Worm (Caenorhabditis elegans) whole organism, L1 larva: Measurements from ENCODE around the gene arle-14.

Source experiments
- C34B4.2 ChIP-seq: sonication (generic microtip); optimal IDR thresholded peaks from 2 replicates; lab custom pipeline; 2017; ENCODE audit warnings: mild to moderate bottlenecking, missing genetic modification characterization, missing compliant biosample characterization
- F16B12.6 ChIP-seq: fragments of 150-350 bp; optimal IDR thresholded peaks from 2 replicates; lab custom pipeline; 2014; ENCODE audit warnings: missing biosample characterization, missing genetic modification characterization
- Y116A8C.19 ChIP-seq: sonication (generic microtip); optimal IDR thresholded peaks from 2 replicates; lab custom pipeline; 2016; ENCODE audit warnings: missing compliant biosample characterization, missing genetic modification characterization, borderline replicate concordance
- aha-1 ChIP-seq: fragments of 150-350 bp; optimal IDR thresholded peaks from 2 replicates; lab custom pipeline; 2014; ENCODE audit warnings: missing biosample characterization, missing genetic modification characterization
- alr-1 ChIP-seq: fragments of 200-800 bp; sonication (Bioruptor generic); optimal IDR thresholded peaks from 2 replicates; lab custom pipeline; 2018; ENCODE audit warnings: borderline replicate concordance, mild to moderate bottlenecking, missing genetic modification characterization, missing compliant biosample characterization
- aly-2 ChIP-seq: fragments of 150-350 bp; optimal IDR thresholded peaks from 2 replicates; lab custom pipeline; 2014; ENCODE audit warnings: missing biosample characterization, missing genetic modification characterization
- ceh-8 ChIP-seq: fragments of 200-800 bp; sonication (Bioruptor generic); optimal IDR thresholded peaks from 2 replicates; lab custom pipeline; 2018; ENCODE audit warnings: mild to moderate bottlenecking, missing genetic modification characterization, moderate library complexity, missing compliant biosample characterization
- ceh-82 ChIP-seq, 3 experiments: fragments of 150-350 bp in 1 of 3; sonication (generic microtip) in 2 of 3; optimal IDR thresholded peaks; 2 replicates each; lab custom pipeline; 2014 to 2017; ENCODE audit warnings: missing biosample characterization in 3 of 3, missing genetic modification characterization in 3 of 3
- ceh-88 ChIP-seq: fragments of 200-800 bp; sonication (Bioruptor generic); IDR thresholded peaks from 2 replicates; pipeline ENCODE4 v1.3.6; 2022; ENCODE audit warnings: missing genetic modification characterization, missing compliant biosample characterization
- ceh-90 ChIP-seq: sonication (generic microtip); optimal IDR thresholded peaks from 2 replicates; lab custom pipeline; 2016; ENCODE audit warnings: missing genetic modification characterization, missing compliant biosample characterization
- ces-1 ChIP-seq: fragments of 150-350 bp; optimal IDR thresholded peaks from 2 replicates; lab custom pipeline; 2014; ENCODE audit warnings: missing biosample characterization, missing genetic modification reagents, missing genetic modification characterization
- dpl-1 ChIP-seq, 3 experiments: fragments of 150-350 bp in 2 of 3; sonication (generic microtip) in 1 of 3; optimal IDR thresholded peaks; 2 replicates each; lab custom pipeline; 2014 to 2017; ENCODE audit warnings: missing biosample characterization in 3 of 3, missing genetic modification characterization in 3 of 3, missing genetic modification reagents in 3 of 3
- dsc-1 ChIP-seq: sonication (generic microtip); optimal IDR thresholded peaks from 2 replicates; lab custom pipeline; 2016; ENCODE audit warnings: mild to moderate bottlenecking, missing genetic modification characterization, missing compliant biosample characterization
- efl-1 ChIP-seq, 4 experiments: fragments of 150-350 bp; optimal IDR thresholded peaks in 3 of 4; peaks in 1 of 4; 1 replicate in 1 of 4; 2 replicates in 3 of 4; lab custom pipeline; 2014; ENCODE audit warnings: missing biosample characterization in 2 of 4, missing genetic modification characterization in 2 of 4, missing genetic modification reagents in 2 of 4
- efl-3 ChIP-seq: fragments of 200-800 bp; sonication (Bioruptor generic); optimal IDR thresholded peaks from 2 replicates; lab custom pipeline; 2018; ENCODE audit warnings: mild to moderate bottlenecking, missing genetic modification characterization, missing compliant biosample characterization
- egl-13 ChIP-seq: sonication (generic microtip); optimal IDR thresholded peaks from 2 replicates; lab custom pipeline; 2016; ENCODE audit warnings: missing genotype, missing genetic modification reagents, missing genetic modification characterization, missing compliant biosample characterization
- egl-27 ChIP-seq, 2 experiments: fragments of 150-350 bp in 1 of 2; sonication (generic microtip); optimal IDR thresholded peaks; 3 replicates each; lab custom pipeline; 2017 to 2018; ENCODE audit warnings: missing biosample characterization in 2 of 2, missing genetic modification characterization in 2 of 2, missing genetic modification reagents in 2 of 2
- fkh-10 ChIP-seq: sonication (generic microtip); optimal IDR thresholded peaks from 2 replicates; lab custom pipeline; 2017; ENCODE audit warnings: missing biosample characterization, missing genetic modification reagents, missing genetic modification characterization
- fkh-4 ChIP-seq: sonication (generic microtip); optimal IDR thresholded peaks from 2 replicates; lab custom pipeline; 2016; ENCODE audit warnings: missing compliant biosample characterization, missing genetic modification characterization, borderline replicate concordance
- fkh-8 ChIP-seq: sonication (generic microtip); optimal IDR thresholded peaks from 2 replicates; lab custom pipeline; 2016; ENCODE audit warnings: mild to moderate bottlenecking, missing genetic modification characterization, missing compliant biosample characterization
- fos-1 ChIP-seq: fragments of 150-350 bp; optimal IDR thresholded peaks from 2 replicates; lab custom pipeline; 2014; ENCODE audit warnings: missing biosample characterization, missing genetic modification characterization
- hlh-4 ChIP-seq: sonication (generic microtip); optimal IDR thresholded peaks from 2 replicates; lab custom pipeline; 2016; ENCODE audit warnings: mild to moderate bottlenecking, missing genetic modification characterization, missing compliant biosample characterization
- isw-1 ChIP-seq: fragments of 200-800 bp; sonication (Bioruptor generic); IDR thresholded peaks from 2 replicates; pipeline ENCODE4 v1.3.6; 2022; ENCODE audit warnings: missing genetic modification characterization, missing compliant biosample characterization
- jun-1 ChIP-seq: fragments of 150-350 bp; optimal IDR thresholded peaks from 2 replicates; lab custom pipeline; 2014; ENCODE audit warnings: missing biosample characterization, missing genetic modification reagents, missing genetic modification characterization
- lin-13 ChIP-seq: fragments of 150-350 bp; optimal IDR thresholded peaks from 2 replicates; lab custom pipeline; 2014; ENCODE audit warnings: missing biosample characterization, missing genetic modification reagents, missing genetic modification characterization
- lin-14 ChIP-seq: fragments of 200-800 bp; sonication (Bioruptor generic); optimal IDR thresholded peaks from 2 replicates; lab custom pipeline; 2018; ENCODE audit warnings: mild to moderate bottlenecking, missing genetic modification characterization, moderate library complexity, missing compliant biosample characterization
- lin-15B ChIP-seq: fragments of 150-350 bp; sonication (generic microtip); optimal IDR thresholded peaks from 3 replicates; lab custom pipeline; 2014; ENCODE audit warnings: missing biosample characterization, missing genetic modification characterization
- lin-35 ChIP-seq, 2 experiments: fragments of 150-350 bp; optimal IDR thresholded peaks; 2 replicates each; lab custom pipeline; 2014; ENCODE audit warnings: missing biosample characterization in 2 of 2, missing genetic modification characterization in 2 of 2, missing genetic modification reagents in 2 of 2
- lsy-2 ChIP-seq, 2 experiments: fragments of 150-350 bp; optimal IDR thresholded peaks; 2 replicates each; lab custom pipeline; 2014; ENCODE audit warnings: missing biosample characterization in 2 of 2, missing genetic modification characterization in 2 of 2
- mdl-1 ChIP-seq, 2 experiments: fragments of 150-350 bp; optimal IDR thresholded peaks; 2 replicates each; lab custom pipeline; 2014 to 2017; ENCODE audit warnings: missing biosample characterization in 2 of 2, missing genetic modification characterization in 2 of 2, inconsistent platforms in 1 of 2
- mep-1 ChIP-seq: fragments of 150-350 bp; optimal IDR thresholded peaks from 2 replicates; lab custom pipeline; 2014; ENCODE audit warnings: missing biosample characterization, missing genetic modification characterization
- nhr-12 ChIP-seq: sonication (generic microtip); optimal IDR thresholded peaks from 2 replicates; lab custom pipeline; 2017; ENCODE audit warnings: missing biosample characterization, missing genetic modification characterization
- nhr-20 ChIP-seq: sonication (generic microtip); optimal IDR thresholded peaks from 2 replicates; lab custom pipeline; 2016; ENCODE audit warnings: mild to moderate bottlenecking, missing genetic modification characterization, missing compliant biosample characterization
- nhr-47 ChIP-seq: sonication (generic microtip); optimal IDR thresholded peaks from 2 replicates; lab custom pipeline; 2016; ENCODE audit warnings: mild to moderate bottlenecking, missing genetic modification characterization, moderate library complexity, missing compliant biosample characterization
- nhr-76 ChIP-seq: sonication (generic microtip); optimal IDR thresholded peaks from 2 replicates; lab custom pipeline; 2017; ENCODE audit warnings: missing biosample characterization, missing genetic modification characterization
- nhr-77 ChIP-seq: fragments of 150-350 bp; optimal IDR thresholded peaks from 2 replicates; lab custom pipeline; 2014; ENCODE audit warnings: missing biosample characterization, missing genetic modification characterization
- nhr-84 ChIP-seq: sonication (generic microtip); optimal IDR thresholded peaks from 2 replicates; lab custom pipeline; 2017; ENCODE audit warnings: missing biosample characterization, missing genetic modification characterization
- nhr-85 ChIP-seq: sonication (generic microtip); peaks from one replicate; lab custom pipeline; 2016; ENCODE audit warnings: missing genetic modification characterization, inconsistent platforms, missing compliant biosample characterization
- nhr-90 ChIP-seq: sonication (generic microtip); optimal IDR thresholded peaks from 2 replicates; lab custom pipeline; 2016; ENCODE audit warnings: mild to moderate bottlenecking, missing genetic modification characterization, missing compliant biosample characterization; ENCODE audit not compliant: poor library complexity
- rnt-1 ChIP-seq: sonication (generic microtip); optimal IDR thresholded peaks from 2 replicates; lab custom pipeline; 2016; ENCODE audit warnings: mild to moderate bottlenecking, missing genetic modification characterization, moderate library complexity, missing compliant biosample characterization
- snpc-4 ChIP-seq: fragments of 150-350 bp; optimal IDR thresholded peaks from 2 replicates; lab custom pipeline; 2014; ENCODE audit warnings: missing biosample characterization, missing genetic modification characterization
- sptf-1 ChIP-seq: fragments of 150-350 bp; optimal IDR thresholded peaks from 2 replicates; lab custom pipeline; 2014; ENCODE audit warnings: missing biosample characterization, missing genetic modification characterization
- swsn-7 ChIP-seq: sonication (generic microtip); optimal IDR thresholded peaks from 2 replicates; lab custom pipeline; 2016; ENCODE audit warnings: missing genetic modification characterization, missing compliant biosample characterization
- tbx-2 ChIP-seq: sonication (generic microtip); optimal IDR thresholded peaks from 2 replicates; lab custom pipeline; 2016; ENCODE audit warnings: missing genetic modification characterization, missing compliant biosample characterization
- tlp-1 ChIP-seq: fragments of 150-350 bp; optimal IDR thresholded peaks from 2 replicates; lab custom pipeline; 2014; ENCODE audit warnings: missing biosample characterization, missing genetic modification characterization
- unc-30 ChIP-seq: sonication (generic microtip); optimal IDR thresholded peaks from 2 replicates; lab custom pipeline; 2017; ENCODE audit warnings: missing biosample characterization, missing genetic modification characterization
- unc-62 ChIP-seq: fragments of 150-350 bp; optimal IDR thresholded peaks from 2 replicates; lab custom pipeline; 2014; ENCODE audit warnings: missing biosample characterization, missing genetic modification reagents, missing genetic modification characterization
- unc-86 ChIP-seq: sonication (generic microtip); optimal IDR thresholded peaks from 2 replicates; lab custom pipeline; 2016; ENCODE audit warnings: missing genetic modification characterization, missing compliant biosample characterization
- unc-98 ChIP-seq: fragments of 200-800 bp; sonication (Bioruptor generic); IDR thresholded peaks from 2 replicates; pipeline ENCODE4 v1.3.6; 2022; ENCODE audit warnings: missing genetic modification characterization, missing compliant biosample characterization
- vab-15 ChIP-seq: sonication (generic microtip); optimal IDR thresholded peaks from 2 replicates; lab custom pipeline; 2017; ENCODE audit warnings: missing genotype, mild to moderate bottlenecking, missing genetic modification characterization, missing compliant biosample characterization
- xbp-1 ChIP-seq: sonication (generic microtip); optimal IDR thresholded peaks from 2 replicates; lab custom pipeline; 2016; ENCODE audit warnings: missing genetic modification characterization, missing compliant biosample characterization
- zag-1 ChIP-seq: fragments of 150-350 bp; optimal IDR thresholded peaks from 2 replicates; lab custom pipeline; 2014; ENCODE audit warnings: missing biosample characterization, missing genetic modification characterization

The arle-14 gene

DNA sequence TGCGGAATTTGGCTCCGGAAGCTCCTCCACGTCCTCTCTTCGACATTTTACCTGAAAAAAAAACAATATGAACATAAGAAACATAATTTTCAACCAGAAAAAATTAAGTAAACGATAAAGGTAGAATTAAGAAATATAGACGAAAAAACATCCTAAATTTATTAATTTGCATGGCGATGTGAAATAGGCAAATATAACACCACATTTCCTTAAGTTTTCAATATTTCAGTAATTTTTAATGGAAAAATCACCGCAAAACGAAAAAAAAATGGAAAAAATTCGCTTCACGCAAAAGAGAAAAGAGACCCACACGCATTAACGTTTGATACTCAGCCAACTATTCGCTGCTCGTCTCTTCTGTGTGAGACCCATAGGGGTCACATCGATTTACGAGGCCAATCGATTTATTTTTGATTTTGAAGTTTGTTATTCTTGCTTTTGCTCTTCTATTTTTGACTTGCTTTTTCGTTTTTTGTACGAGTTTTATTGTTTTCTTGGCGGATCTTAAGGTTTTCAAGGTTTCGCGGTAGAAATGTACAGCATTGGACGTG is 13.4 kb downstream of the arle-14 start, which contains the start of gene rpl-23 (continued):
- TF ChIP-seq hlh-4 (tag; lab: Kevin White, UChicago) (no peak), swsn-7 (tag; lab: Kevin White, UChicago) (peak; percentile 88), ces-1 (GFP tag; lab: Kevin White, UChicago) (no peak), zag-1 (tag; lab: Kevin White, UChicago) (peak; percentile 36), aha-1 (tag; lab: Kevin White, UChicago) (peak; percentile 30), nhr-85 (peak; percentile 95), ceh-90 (no peak), unc-30 (tag; lab: Kevin White, UChicago) (no peak), lin-13 (GFP tag; lab: Kevin White, UChicago) (peak; percentile 90), Y116A8C.19 (tag; lab: Kevin White, UChicago) (no peak), nhr-76 (tag; lab: Kevin White, UChicago) (no peak), nhr-47 (tag; lab: Kevin White, UChicago) (peak; percentile 91), tlp-1 (tag; lab: Kevin White, UChicago) (no peak), jun-1 (tag; lab: Kevin White, UChicago) (peak; percentile 90), egl-13 (tag; lab: Kevin White, UChicago) (peak; percentile 56), nhr-20 (peak; percentile 91), fos-1 (tag; lab: Kevin White, UChicago) (peak; percentile 92), lin-35 (GFP tag; optimal IDR thresholded peaks at IDR 0.05; lab: Kevin White, UChicago) (peak; percentile 88 to 95), unc-98 (no peak), isw-1 (GFP tag; lab: Robert Waterston, UW) (peak; percentile 91), lin-15B (peak; percentile 85), unc-62 (GFP tag; lab: Kevin White, UChicago) (no peak), alr-1 (tag; lab: Kevin White, UChicago) (no peak), nhr-77 (tag; lab: Kevin White, UChicago) (peak; percentile 90), xbp-1 (tag; lab: Kevin White, UChicago) (peak; percentile 92), dsc-1 (tag; lab: Kevin White, UChicago) (peak; percentile 73), rnt-1 (tag; lab: Kevin White, UChicago) (peak; percentile 90), sptf-1 (tag; lab: Kevin White, UChicago) (no peak), fkh-4 (tag; lab: Kevin White, UChicago) (peak; percentile 43), ceh-88 (GFP tag; lab: Robert Waterston, UW) (peak; percentile 71), nhr-84 (tag; lab: Kevin White, UChicago) (peak; percentile 47), snpc-4 (tag; lab: Kevin White, UChicago) (peak; percentile 61), mep-1 (peak; percentile 95), dpl-1 (GFP tag; optimal IDR thresholded peaks at IDR 0.05; lab: Kevin White, UChicago) (peak; percentile 86 to 88 (median 88)), ceh-8 (peak; percentile 15), fkh-10 (GFP tag; lab: Kevin White, UChicago) (peak; percentile 85), C34B4.2 (tag; lab: Kevin White, UChicago) (no peak), unc-86 (tag; lab: Kevin White, UChicago) (peak; percentile 80), nhr-90 (tag; lab: Kevin White, UChicago) (peak; percentile 82), fkh-8 (peak; percentile 91), tbx-2 (tag; lab: Kevin White, UChicago) (peak; percentile 90), ceh-82 (tag; optimal IDR thresholded peaks at IDR 0.05; lab: Kevin White, UChicago) (peak; percentile 91 to 97 (median 96)), F16B12.6 (tag; lab: Kevin White, UChicago) (peak; percentile 62), egl-27 (tag; optimal IDR thresholded peaks at IDR 0.05; lab: Kevin White, UChicago) (peak; percentile 14 to 16), lsy-2 (tag; optimal IDR thresholded peaks at IDR 0.05; lab: Kevin White, UChicago) (peak; percentile 94 to 97), vab-15 (peak; percentile 81), aly-2 (tag; lab: Kevin White, UChicago) (peak; percentile 72), efl-3 (no peak), lin-14 (GFP tag; lab: Kevin White, UChicago) (peak; percentile 93), mdl-1 (tag; optimal IDR thresholded peaks at IDR 0.05; lab: Kevin White, UChicago) (peak in 1 of 2 experiments; percentile 83), nhr-12 (tag; lab: Kevin White, UChicago) (no peak), efl-1 (optimal IDR thresholded peaks at IDR 0.05; lab: Kevin White, UChicago) (peak; percentile 92 to 95), efl-1 (GFP tag; optimal IDR thresholded peaks at IDR 0.05 in 1 of 2; lab: Kevin White, UChicago) (peak; percentile 84 to 98)
